ENCODE assay signal across 4 worm cellular contexts in genomic region chrV:9111957-9112356, ce11.
TF ChIP-seq lines count a peak whose summit lies in the region.

No protein-coding gene starts in this region.

TF ChIP-seq in whole organism, L1 larva, 84 proteins besides CTCF, POLR2A, EP300 and RAD21:
- TF ChIP-seq lin-14 (GFP tag; optimal IDR thresholded peaks at IDR 0.05; lab: Kevin White, UChicago): peak; percentile 76
- no peak for TF ChIP-seq nhr-19 (GFP tag; conservative IDR thresholded peaks at IDR 0.05; lab: Robert Waterston, UW)
- peak; percentile 9 for TF ChIP-seq rnt-1 (tag; optimal IDR thresholded peaks at IDR 0.05; lab: Kevin White, UChicago)

TF ChIP-seq in whole organism, L2 larva, 48 proteins besides CTCF, POLR2A, EP300 and RAD21:
- TF ChIP-seq ama-1 (optimal IDR thresholded peaks at IDR 0.05; lab: Kevin White, UChicago): no peak
- TF ChIP-seq skn-1 (tag; optimal IDR thresholded peaks at IDR 0.05; lab: Kevin White, UChicago): no peak
- no peak for TF ChIP-seq gmeb-1 (tag; optimal IDR thresholded peaks at IDR 0.05; lab: Kevin White, UChicago)
- no peak for TF ChIP-seq blmp-1 (tag; optimal IDR thresholded peaks at IDR 0.05; lab: Kevin White, UChicago; ENCODE audit: insufficient read depth)
- TF ChIP-seq ztf-1 (GFP tag; conservative IDR thresholded peaks at IDR 0.05; lab: Robert Waterston, UW): no peak
- peak; percentile 46 for TF ChIP-seq nhr-129 (tag; optimal IDR thresholded peaks at IDR 0.05; lab: Kevin White, UChicago)
- TF ChIP-seq unc-39 (tag; optimal IDR thresholded peaks at IDR 0.05; lab: Kevin White, UChicago): no peak
- TF ChIP-seq peb-1 (tag; optimal IDR thresholded peaks at IDR 0.05; lab: Kevin White, UChicago): no peak
- peak; percentile 25 for TF ChIP-seq sma-9 (GFP tag; optimal IDR thresholded peaks at IDR 0.05; lab: Kevin White, UChicago)
- no peak for TF ChIP-seq sma-9 (tag; optimal IDR thresholded peaks at IDR 0.05; lab: Kevin White, UChicago)
- no peak for TF ChIP-seq ceh-82 (tag; optimal IDR thresholded peaks at IDR 0.05; lab: Kevin White, UChicago)
- TF ChIP-seq ztf-11 (tag; optimal IDR thresholded peaks at IDR 0.05; lab: Kevin White, UChicago): no peak
- no peak for TF ChIP-seq elt-3 (tag; optimal IDR thresholded peaks at IDR 0.05; lab: Kevin White, UChicago)
- TF ChIP-seq dmd-4 (tag; optimal IDR thresholded peaks at IDR 0.05; lab: Kevin White, UChicago): no peak
- no peak for TF ChIP-seq lin-13 (GFP tag; optimal IDR thresholded peaks at IDR 0.05; lab: Kevin White, UChicago)
TF ChIP-seq in whole organism, L2 larva: peak in this region for 2.

TF ChIP-seq in whole organism, late embryonic, 69 proteins besides CTCF, POLR2A, EP300 and RAD21:
- no peak for TF ChIP-seq unc-86 (tag; optimal IDR thresholded peaks at IDR 0.05; lab: Kevin White, UChicago)
- peak; percentile 47 for TF ChIP-seq ceh-18 (tag; optimal IDR thresholded peaks at IDR 0.05; lab: Kevin White, UChicago)

TF ChIP-seq in whole organism, mixed stage, embryonic, 35 proteins besides CTCF, POLR2A, EP300 and RAD21:
- TF ChIP-seq mls-2 (tag; optimal IDR thresholded peaks at IDR 0.05; lab: Kevin White, UChicago) (no peak), unc-120 (tag; optimal IDR thresholded peaks at IDR 0.05; lab: Kevin White, UChicago; ENCODE audit: poor library complexity, severe bottlenecking) (peak; percentile 97), hlh-1 (tag; optimal IDR thresholded peaks at IDR 0.05; lab: Kevin White, UChicago) (peak; percentile 43)

Comparison
In these comparisons a context has a peak if more than half of its experiments do, and no peak if none do; other contexts are left out.
1. Of the 10 proteins assayed by ChIP-seq in both whole organism, L1 larva and whole organism, late embryonic: peak only in whole organism, L1 larva: rnt-1; only in whole organism, late embryonic: none; in both: none; in neither: 9.